Worm (Caenorhabditis elegans): ENCODE results near the gene spe-49.

The spe-49 gene

ce11 chrV:6243260-6243659 lies 37.9 kb upstream of the spe-49 start (continued):
- no peak for TF ChIP-seq lsy-27 (tag; optimal IDR thresholded peaks at IDR 0.05; ENCODE audit: borderline replicate concordance, insufficient read depth)
- no peak for TF ChIP-seq attf-6 (GFP tag; IDR thresholded peaks at IDR 0.05)
- no peak for TF ChIP-seq F39B2.1 (GFP tag; IDR thresholded peaks at IDR 0.05)
- no peak for TF ChIP-seq cebp-1 (GFP tag; IDR thresholded peaks at IDR 0.05)
- TF ChIP-seq cebp-1 (tag; optimal IDR thresholded peaks at IDR 0.05): peak; percentile 47
- TF ChIP-seq nhr-120 (GFP tag; IDR thresholded peaks at IDR 0.05): no peak
- no peak for TF ChIP-seq mes-4 (tag; optimal IDR thresholded peaks at IDR 0.05)
- no peak for TF ChIP-seq Y95B8A.8 (GFP tag; IDR thresholded peaks at IDR 0.05)
- TF ChIP-seq cebp-2 (GFP tag; IDR thresholded peaks at IDR 0.05): no peak
- TF ChIP-seq lin-54 (GFP tag; optimal IDR thresholded peaks at IDR 0.05): peak; percentile 17
- no peak for TF ChIP-seq K11D2.4 (GFP tag; IDR thresholded peaks at IDR 0.05)
- no peak for TF ChIP-seq nhr-27 (tag; optimal IDR thresholded peaks at IDR 0.05)
- peak; percentile 33; the same call in 1 of the 2 replicates for TF ChIP-seq dox-1 (GFP tag; IDR thresholded peaks at IDR 0.05)
- no peak for TF ChIP-seq lir-1 (GFP tag; conservative IDR thresholded peaks at IDR 0.05)
- no peak for TF ChIP-seq T26A5.8 (tag; optimal IDR thresholded peaks at IDR 0.05)
- no peak for TF ChIP-seq F55B11.4 (tag; optimal IDR thresholded peaks at IDR 0.05; ENCODE audit: borderline replicate concordance, insufficient read depth)
- no peak for TF ChIP-seq attf-3 (GFP tag; conservative IDR thresholded peaks at IDR 0.05)
- no peak for TF ChIP-seq mcd-1 (GFP tag; IDR thresholded peaks at IDR 0.05)
- TF ChIP-seq nhr-90 (tag; optimal IDR thresholded peaks at IDR 0.05): no peak
- TF ChIP-seq nhr-179 (tag; optimal IDR thresholded peaks at IDR 0.05): no peak
- TF ChIP-seq attf-5 (GFP tag; optimal IDR thresholded peaks at IDR 0.05): no peak

- no peak for TF ChIP-seq ets-4 (GFP tag; optimal IDR thresholded peaks at IDR 0.05)
- no peak for TF ChIP-seq F33H1.4 (GFP tag; IDR thresholded peaks at IDR 0.05)
- no peak for TF ChIP-seq cebp-1 (GFP tag; IDR thresholded peaks at IDR 0.05)
- no peak for TF ChIP-seq cebp-1 (tag; optimal IDR thresholded peaks at IDR 0.05)
- TF ChIP-seq Y56A3A.18 (GFP tag; IDR thresholded peaks at IDR 0.05): no peak
- no peak for TF ChIP-seq F22D6.2 (tag; optimal IDR thresholded peaks at IDR 0.05)
- no peak for TF ChIP-seq hrde-1 (tag; optimal IDR thresholded peaks at IDR 0.05; ENCODE audit: borderline replicate concordance)
- no peak for TF ChIP-seq T07F8.4 (tag; optimal IDR thresholded peaks at IDR 0.05)
- no peak for TF ChIP-seq F37B4.10 (GFP tag; IDR thresholded peaks at IDR 0.05)
- no peak for TF ChIP-seq hmg-20 (GFP tag; IDR thresholded peaks at IDR 0.05)
- TF ChIP-seq nhr-179 (tag; optimal IDR thresholded peaks at IDR 0.05): no peak
- TF ChIP-seq snpc-3.4 (tag; optimal IDR thresholded peaks at IDR 0.05): no peak
- no peak for TF ChIP-seq lsl-1 (GFP tag; optimal IDR thresholded peaks at IDR 0.05)
- no peak for TF ChIP-seq let-526 (GFP tag; IDR thresholded peaks at IDR 0.05)
- TF ChIP-seq lag-1 (GFP tag; IDR thresholded peaks at IDR 0.05): no peak
- TF ChIP-seq akir-1 (GFP tag; optimal IDR thresholded peaks at IDR 0.05): no peak
Measured at ce11 chrV:6244631-6245030, 36.5 kb upstream of the spe-49 start.

- TF ChIP-seq sdz-38 (tag; optimal IDR thresholded peaks at IDR 0.05) (no peak), B0035.1 (tag; optimal IDR thresholded peaks at IDR 0.05) (peak; percentile 27), dpl-1 (GFP tag; optimal IDR thresholded peaks at IDR 0.05) (no peak), F22D6.2 (tag; optimal IDR thresholded peaks at IDR 0.05) (peak; percentile 62), lin-35 (GFP tag; optimal IDR thresholded peaks at IDR 0.05) (peak in 1 of 3 experiments; percentile 59), die-1 (tag; optimal IDR thresholded peaks at IDR 0.05) (peak; percentile 72), K12H6.12 (tag; optimal IDR thresholded peaks at IDR 0.05) (peak; percentile 65), ets-4 (GFP tag; optimal IDR thresholded peaks at IDR 0.05) (no peak), ztf-25 (GFP tag; IDR thresholded peaks at IDR 0.05) (no peak), ztf-28 (GFP tag; IDR thresholded peaks at IDR 0.05) (no peak), C17E4.6 (GFP tag; IDR thresholded peaks at IDR 0.05) (no peak), fkh-3 (tag; optimal IDR thresholded peaks at IDR 0.05) (no peak), zfh-2 (GFP tag; conservative IDR thresholded peaks at IDR 0.05) (peak; percentile 92), C06A6.2 (GFP tag; conservative IDR thresholded peaks at IDR 0.05) (peak; percentile 79), F55B11.4 (tag; optimal IDR thresholded peaks at IDR 0.05; ENCODE audit: borderline replicate concordance, insufficient read depth) (no peak), B0261.1 (tag; optimal IDR thresholded peaks at IDR 0.05) (no peak), zim-3 (tag; optimal IDR thresholded peaks at IDR 0.05) (no peak)
Measured at ce11 chrV:6246454-6246981, 34.6 kb upstream of the spe-49 start, which contains the start of gene dmd-7. Gene dmd-7, plus strand, starts transcription at chrV:6246931.

Measured in whole organism, young adult.